Worm (Caenorhabditis elegans) whole organism, L2 larva: ENCODE data around the gene str-188.

ENCODE experiments used
- F13H6.1 ChIP-seq: sonication (generic microtip); optimal IDR thresholded peaks from 2 replicates; lab custom pipeline; 2016; ENCODE audit warnings: missing genetic modification characterization, missing compliant biosample characterization
- ama-1 ChIP-seq: fragments of 150-350 bp; optimal IDR thresholded peaks from 2 replicates; lab custom pipeline; 2018; ENCODE audit warnings: inconsistent platforms
- lsy-2 ChIP-seq, 2 experiments: fragments of 150-350 bp in 1 of 2; sonication (generic microtip) in 1 of 2; optimal IDR thresholded peaks; 2 replicates each; lab custom pipeline; 2014 to 2017; ENCODE audit warnings: missing biosample characterization in 2 of 2, missing genetic modification characterization in 2 of 2
- mdl-1 ChIP-seq, 2 experiments: fragments of 150-350 bp in 1 of 2; sonication (generic microtip) in 1 of 2; optimal IDR thresholded peaks; 2 replicates each; lab custom pipeline; 2017; ENCODE audit warnings: missing biosample characterization in 2 of 2, missing genetic modification characterization in 2 of 2

ce11 chrV:9758437-9758836, 41.9 kb downstream of the str-188 start:
- no peak for TF ChIP-seq mdl-1 (tag; optimal IDR thresholded peaks at IDR 0.05; lab: Kevin White, UChicago)
- no peak for TF ChIP-seq F13H6.1 (tag; lab: Kevin White, UChicago)
- no peak for TF ChIP-seq ama-1 (lab: Kevin White, UChicago)
- no peak for TF ChIP-seq lsy-2 (tag; optimal IDR thresholded peaks at IDR 0.05; lab: Kevin White, UChicago)
